Worm (Caenorhabditis elegans) whole organism, L4/young adult: ENCODE measurements around the gene act-2.
"Not testable (repeated sequence)": the region's sequence is repeated elsewhere in the genome, so short reads cannot be mapped to it uniquely, and the experiment has no call there.

ENCODE experiments used
- W03F9.2 ChIP-seq: fragments of 150-350 bp; optimal IDR thresholded peaks from 2 replicates; lab custom pipeline; 2014; ENCODE audit warnings: missing biosample characterization, missing genetic modification characterization
- dao-5 ChIP-seq: sonication (generic microtip); optimal IDR thresholded peaks from 2 replicates; lab custom pipeline; 2016; ENCODE audit warnings: missing genotype, missing genetic modification characterization, moderate library complexity, missing compliant biosample characterization
- him-1 ChIP-seq: sonication (generic microtip); optimal IDR thresholded peaks from 2 replicates; lab custom pipeline; 2016; ENCODE audit warnings: missing genotype, missing genetic modification reagents, missing genetic modification characterization, missing compliant biosample characterization

The act-2 gene

DNA sequence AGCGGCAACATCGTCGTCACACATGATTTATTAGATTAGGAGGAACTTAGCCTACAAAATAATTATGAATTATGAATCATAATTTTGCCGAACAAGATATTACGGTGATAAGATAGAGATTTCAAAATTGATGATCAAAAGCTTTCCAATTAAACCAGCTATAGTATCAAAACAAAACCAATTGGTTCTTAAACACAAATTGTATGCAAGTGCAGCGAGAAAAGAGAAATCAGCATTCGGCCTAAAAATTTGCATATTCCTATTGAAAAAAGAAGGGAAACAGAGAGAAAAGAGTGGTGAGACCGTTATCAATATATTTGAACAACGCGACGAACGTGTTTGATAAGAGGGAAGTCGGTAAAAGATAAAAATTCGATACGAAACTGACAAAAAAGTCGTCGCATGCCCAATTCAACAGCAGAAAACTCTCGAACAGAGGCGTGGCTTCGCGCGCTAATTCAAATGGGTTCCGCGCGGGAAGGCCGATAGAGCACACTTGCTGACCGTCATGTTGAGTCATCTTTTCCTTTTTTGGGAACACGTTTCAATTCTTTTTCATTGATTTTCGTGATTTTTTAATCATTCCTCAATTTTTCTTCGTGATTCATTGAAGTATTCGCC, at the start of gene act-2:
TSS of gene act-2 (minus strand) at position 51 of the 621 bp plus-strand sequence.
- TF ChIP-seq him-1 (tag; lab: Kevin White, UChicago) (no peak), dao-5 (tag; lab: Kevin White, UChicago) (no peak), W03F9.2 (peak; percentile 80)

DNA sequence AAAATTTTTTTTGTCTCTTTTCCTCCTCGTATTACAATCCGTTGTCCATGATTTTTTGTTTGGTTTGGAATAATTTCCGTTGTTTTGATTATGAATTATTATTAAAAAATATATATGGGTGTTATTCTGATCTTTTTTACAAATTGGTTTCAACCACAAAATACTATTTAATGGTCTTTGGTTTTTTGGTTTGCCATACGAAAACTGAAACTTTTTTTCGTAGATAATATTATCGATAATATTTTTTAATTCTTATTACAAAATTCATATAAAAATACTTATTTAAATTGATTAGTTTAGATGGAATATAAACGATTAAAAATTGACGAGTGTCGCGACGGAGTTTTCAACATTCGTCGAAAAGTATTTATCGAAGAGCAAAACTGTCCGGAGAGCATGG, 49.2 kb upstream of the act-2 start, which contains the start of gene jmjd-5:
TSS of gene jmjd-5 (plus strand) at position 301 of the 400 bp plus-strand sequence.
- TF ChIP-seq him-1 (tag; lab: Kevin White, UChicago), result no peak
- no peak for TF ChIP-seq W03F9.2
- no peak for TF ChIP-seq dao-5 (tag; lab: Kevin White, UChicago)

ce11 chrV:11124922-11125321, 47.0 kb upstream of the act-2 start, which contains the start of gene C06H2.2:
Gene C06H2.2 (plus strand): TSS chrV:11125222.
- TF ChIP-seq him-1 (tag; lab: Kevin White, UChicago), result no peak
- TF ChIP-seq W03F9.2, result no peak
- TF ChIP-seq dao-5 (tag; lab: Kevin White, UChicago), result no peak

ce11 chrV:11123817-11124337, 45.9 kb upstream of the act-2 start, which contains the start of the genes atp-5 and lmtr-3:
Gene atp-5 (minus strand): TSS chrV:11123867.
Gene lmtr-3 (plus strand): TSS chrV:11124186.
- TF ChIP-seq dao-5 (tag; lab: Kevin White, UChicago) (no peak), him-1 (tag; lab: Kevin White, UChicago) (peak; percentile 34), W03F9.2 (peak; percentile 84)

ce11 chrV:11122466-11122865, 44.5 kb upstream of the act-2 start, which contains the start of gene mboa-2:
Gene mboa-2 (minus strand): TSS chrV:11122493.
- TF ChIP-seq dao-5 (tag; lab: Kevin White, UChicago) (no peak), him-1 (tag; lab: Kevin White, UChicago) (no peak), W03F9.2 (peak; percentile 12)

DNA sequence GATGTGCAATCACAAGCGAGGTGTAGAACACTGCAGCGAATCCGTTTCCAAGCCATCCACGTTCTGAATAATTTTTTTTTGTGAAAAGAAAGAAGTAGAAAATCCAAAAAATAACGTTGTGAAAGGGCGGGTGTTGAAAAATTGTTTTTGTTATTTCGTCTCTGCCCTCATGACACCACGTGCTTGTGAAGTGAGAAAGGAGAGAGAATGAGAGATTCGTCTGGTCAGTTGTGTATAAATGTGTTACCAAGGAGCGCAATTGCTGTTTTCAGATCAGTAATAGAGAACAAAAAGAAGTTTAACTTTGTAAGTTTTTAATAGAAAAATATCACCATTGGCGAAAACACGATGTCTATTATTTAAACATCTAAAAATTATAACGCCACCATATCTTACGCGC, 43.3 kb upstream of the act-2 start:
- TF ChIP-seq him-1 (tag; lab: Kevin White, UChicago), result no peak
- no peak for TF ChIP-seq dao-5 (tag; lab: Kevin White, UChicago)
- no peak for TF ChIP-seq W03F9.2

- TF ChIP-seq dao-5 (tag; lab: Kevin White, UChicago) (no peak), him-1 (tag; lab: Kevin White, UChicago) (no peak), W03F9.2 (no peak)
These were observed 41.4 kb upstream of the act-2 start, which contains the start of gene scb-1 for ce11 chrV:11119294-11119755. Gene scb-1 (minus strand): TSS chrV:11119705.

DNA sequence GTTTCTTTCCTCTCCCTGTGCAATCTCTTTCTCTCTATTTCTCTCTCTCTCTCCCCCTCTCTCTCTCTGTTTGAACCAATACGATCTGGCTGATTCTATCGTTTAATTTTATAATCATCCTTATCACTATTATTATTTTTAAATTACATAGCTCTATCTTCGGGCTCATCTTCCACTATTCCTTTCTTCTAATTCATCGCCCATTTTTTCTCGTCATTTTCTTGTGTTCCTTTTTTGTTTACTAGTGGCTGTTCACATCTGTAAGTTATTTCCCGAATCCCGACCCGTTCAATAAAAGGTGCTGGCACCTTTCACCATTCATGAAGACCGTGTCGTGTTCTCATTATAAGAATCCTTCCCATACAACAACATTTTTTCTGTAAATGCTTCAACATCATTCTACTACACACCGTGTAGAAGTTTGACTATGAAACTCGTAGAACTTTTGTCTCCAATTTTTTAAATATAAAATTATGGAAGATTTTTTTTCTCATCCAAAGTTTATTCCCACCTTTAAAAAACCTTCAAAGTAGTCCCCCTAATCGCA, 40.3 kb upstream of the act-2 start:
- TF ChIP-seq W03F9.2 (no peak), him-1 (tag; lab: Kevin White, UChicago) (no peak), dao-5 (tag; lab: Kevin White, UChicago) (no peak)

- TF ChIP-seq him-1 (tag; lab: Kevin White, UChicago) (no peak), dao-5 (tag; lab: Kevin White, UChicago) (no peak), W03F9.2 (no peak)
These were observed 35.7 kb upstream of the act-2 start, which contains the start of gene math-33 for ce11 chrV:11113607-11114006. Gene math-33 (plus strand): TSS chrV:11113907.

DNA sequence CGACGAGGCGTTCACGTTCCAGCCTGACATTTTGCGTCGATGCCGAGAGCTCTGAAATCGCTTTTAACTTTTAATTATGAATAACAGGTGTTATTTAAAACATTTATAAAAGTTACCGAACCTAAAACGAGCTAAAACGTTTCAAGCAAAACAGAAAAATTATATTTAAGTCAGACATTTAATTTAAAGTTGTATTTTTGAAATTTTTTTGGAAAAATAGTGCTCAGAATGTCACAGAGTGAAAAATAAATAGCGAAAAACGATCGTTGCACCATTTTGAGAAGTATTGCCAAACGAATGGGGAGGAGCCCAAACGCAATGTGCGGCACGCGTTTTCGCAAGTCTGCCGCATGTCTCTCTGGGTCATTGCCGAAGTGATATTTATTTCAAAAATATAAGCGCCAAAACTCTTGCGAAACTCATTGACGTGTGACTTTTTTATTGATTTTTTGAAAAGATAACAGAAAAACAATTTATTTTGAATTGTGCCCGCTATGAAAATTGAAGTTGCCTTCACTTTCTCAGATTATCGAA, 35.2 kb upstream of the act-2 start, which contains the start of gene erfa-3:
TSS of gene erfa-3 (minus strand) at position 51 of the 534 bp plus-strand sequence.
- TF ChIP-seq W03F9.2, result peak; percentile 68
- TF ChIP-seq dao-5 (tag; lab: Kevin White, UChicago), result no peak

DNA sequence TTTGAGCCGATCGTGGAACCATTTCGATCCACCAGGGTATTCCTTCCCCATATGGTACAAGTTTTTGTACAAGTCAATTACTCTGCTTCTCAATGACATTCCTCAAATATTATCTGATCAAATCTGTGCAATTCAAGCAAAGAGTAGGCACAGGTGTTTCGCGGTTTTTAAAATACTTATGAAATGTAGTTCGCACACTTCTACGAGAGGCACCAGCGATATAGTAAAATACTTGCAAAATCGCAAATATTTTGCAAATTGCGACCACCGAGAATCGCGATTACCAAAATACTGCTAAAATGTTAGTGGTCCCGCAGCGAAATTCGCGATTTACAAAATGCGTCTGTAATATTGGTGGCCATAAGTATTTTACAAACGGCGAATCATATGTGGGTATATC, 31.7 kb upstream of the act-2 start, which contains the start of gene Y42A5A.5:
TSS of gene Y42A5A.5 (minus strand) at position 101 of the 400 bp plus-strand sequence.
- not testable (repeated sequence) for TF ChIP-seq him-1 (tag; lab: Kevin White, UChicago); W03F9.2; dao-5 (tag; lab: Kevin White, UChicago)

DNA sequence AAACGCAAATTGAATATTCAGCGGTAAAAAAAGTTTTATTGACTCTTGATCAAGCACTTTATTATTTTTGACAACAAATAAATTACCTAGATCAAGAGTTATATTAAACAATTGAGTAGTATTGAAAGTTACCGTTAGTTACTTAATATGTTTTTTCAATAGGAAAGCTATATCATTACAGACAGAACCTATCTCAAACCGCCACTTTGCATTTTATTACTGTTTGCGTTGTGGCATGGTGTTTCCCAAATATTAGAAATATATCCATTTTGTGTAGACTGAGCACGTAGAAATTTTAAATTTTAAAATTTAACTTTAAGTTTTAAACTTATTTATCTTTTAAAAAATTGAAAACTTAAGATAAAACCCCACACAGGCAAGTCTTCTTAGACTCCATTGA, 26.5 kb upstream of the act-2 start:
- TF ChIP-seq W03F9.2 (no peak), him-1 (tag; lab: Kevin White, UChicago) (no peak), dao-5 (tag; lab: Kevin White, UChicago) (no peak)

DNA sequence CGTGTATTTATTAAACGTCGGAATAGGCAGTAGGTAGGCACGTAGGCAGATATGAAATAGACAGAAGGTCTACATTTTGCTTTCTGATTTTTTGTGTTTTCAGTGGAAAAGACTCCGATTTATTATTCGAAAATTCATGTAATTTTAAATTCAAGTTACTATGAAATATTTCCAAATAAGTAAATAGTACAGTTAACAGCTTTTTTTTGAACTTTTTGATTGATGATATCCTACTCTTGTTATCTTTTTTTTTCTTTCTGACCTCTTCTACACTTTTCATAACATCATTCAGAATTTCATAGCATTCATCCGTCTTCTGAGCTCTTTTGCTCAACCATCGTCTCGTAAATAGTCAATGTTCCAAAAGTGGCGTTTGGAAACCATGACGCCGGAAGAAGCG, 20.6 kb upstream of the act-2 start, which contains the start of gene cdkl-1:
TSS of gene cdkl-1 (plus strand) at position 301 of the 400 bp plus-strand sequence.
- TF ChIP-seq dao-5 (tag; lab: Kevin White, UChicago), result no peak
- no peak for TF ChIP-seq W03F9.2
- no peak for TF ChIP-seq him-1 (tag; lab: Kevin White, UChicago)
